Worm (Caenorhabditis elegans) whole organism, mixed stage, embryonic: ENCODE results near the gene B0334.13.

Source experiments
- blmp-1 ChIP-seq: fragments of 150-350 bp; optimal IDR thresholded peaks from 2 replicates; lab custom pipeline; 2014; ENCODE audit warnings: missing biosample characterization, missing genetic modification characterization
- ceh-39 ChIP-seq: fragments of 150-350 bp; optimal IDR thresholded peaks from 2 replicates; lab custom pipeline; 2014; ENCODE audit warnings: missing biosample characterization, missing genetic modification characterization
- elt-3 ChIP-seq: fragments of 150-350 bp; optimal IDR thresholded peaks from 2 replicates; lab custom pipeline; 2014; ENCODE audit warnings: missing biosample characterization, missing genetic modification characterization
- lin-13 ChIP-seq: fragments of 150-350 bp; optimal IDR thresholded peaks from 2 replicates; lab custom pipeline; 2014; ENCODE audit warnings: missing biosample characterization, missing genetic modification characterization
- mep-1 ChIP-seq: fragments of 150-350 bp; optimal IDR thresholded peaks from 2 replicates; lab custom pipeline; 2017; ENCODE audit warnings: missing biosample characterization, missing genetic modification reagents, missing genetic modification characterization, inconsistent platforms
- nhr-12 ChIP-seq: fragments of 150-350 bp; optimal IDR thresholded peaks from 2 replicates; lab custom pipeline; 2014; ENCODE audit warnings: missing biosample characterization, missing genetic modification characterization
- nhr-2 ChIP-seq: fragments of 150-350 bp; optimal IDR thresholded peaks from 2 replicates; lab custom pipeline; 2014; ENCODE audit warnings: missing biosample characterization, missing genetic modification characterization
- nhr-28 ChIP-seq: fragments of 150-350 bp; optimal IDR thresholded peaks from 2 replicates; lab custom pipeline; 2014; ENCODE audit warnings: missing biosample characterization, missing genetic modification characterization
- pha-4 ChIP-seq: fragments of 150-350 bp; optimal IDR thresholded peaks from 2 replicates; lab custom pipeline; 2018; ENCODE audit warnings: missing biosample characterization, missing genetic modification reagents, missing genetic modification characterization
- snpc-4 ChIP-seq: fragments of 150-350 bp; optimal IDR thresholded peaks from 2 replicates; lab custom pipeline; 2014; ENCODE audit warnings: missing biosample characterization, missing genetic modification characterization
- sptf-1 ChIP-seq: sonication (generic microtip); optimal IDR thresholded peaks from 2 replicates; lab custom pipeline; 2017; ENCODE audit warnings: mild to moderate bottlenecking, missing genetic modification characterization, moderate library complexity, missing compliant biosample characterization
- unc-39 ChIP-seq: fragments of 150-350 bp; optimal IDR thresholded peaks from 2 replicates; lab custom pipeline; 2014; ENCODE audit warnings: missing biosample characterization, missing genetic modification characterization
- ztf-11 ChIP-seq: fragments of 150-350 bp; optimal IDR thresholded peaks from 2 replicates; lab custom pipeline; 2014; ENCODE audit warnings: missing biosample characterization, missing genetic modification characterization

DNA sequence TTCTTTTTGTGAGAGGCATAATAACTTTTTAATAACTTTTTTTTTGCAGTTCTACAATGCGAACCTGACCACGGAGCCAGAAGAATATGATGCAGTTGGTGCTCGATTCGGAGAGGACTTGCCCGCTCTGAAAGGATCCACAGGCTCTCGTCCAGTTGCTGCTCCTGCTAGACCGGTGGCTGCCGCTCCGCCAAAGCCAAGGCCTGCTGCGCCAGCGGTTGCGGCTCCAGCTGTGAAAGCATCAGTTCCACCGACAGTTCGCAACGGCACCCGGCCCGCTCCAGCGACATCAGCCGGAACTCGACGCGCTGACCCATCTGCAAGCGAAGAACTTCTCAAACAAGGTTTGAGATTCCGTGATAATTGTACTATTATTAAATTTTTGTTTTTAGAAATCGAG, 45.0 kb upstream of the B0334.13 start:
- TF ChIP-seq snpc-4 (tag; lab: Kevin White, UChicago) (no peak), nhr-12 (tag; lab: Kevin White, UChicago) (no peak), blmp-1 (tag; lab: Kevin White, UChicago) (no peak), mep-1 (tag; lab: Kevin White, UChicago) (no peak), elt-3 (no peak), unc-39 (tag; lab: Kevin White, UChicago) (no peak), ztf-11 (tag; lab: Kevin White, UChicago) (no peak), lin-13 (tag; lab: Kevin White, UChicago) (no peak), sptf-1 (tag; lab: Kevin White, UChicago) (no peak), pha-4 (tag; lab: Kevin White, UChicago) (no peak), nhr-28 (no peak), nhr-2 (no peak), ceh-39 (no peak)
